Worm (Caenorhabditis elegans) whole organism, L4 larva: ENCODE data around the gene F12F6.1.

Experiments used
- nhr-111 ChIP-seq: fragments of 200-800 bp; sonication (Bioruptor generic); optimal IDR thresholded peaks from 2 replicates; lab custom pipeline; 2018; ENCODE audit warnings: mild to moderate bottlenecking, missing genetic modification characterization, missing compliant biosample characterization
- nhr-237 ChIP-seq: sonication (generic microtip); optimal IDR thresholded peaks from 2 replicates; lab custom pipeline; 2017; ENCODE audit warnings: missing biosample characterization, missing genetic modification characterization
- pha-4 ChIP-seq, 2 experiments: fragments of 150-350 bp in 1 of 2; fragments of 200-800 bp in 1 of 2; sonication (Bioruptor generic) in 1 of 2; IDR thresholded peaks in 1 of 2; optimal IDR thresholded peaks in 1 of 2; 2 replicates each; pipeline versions ENCODE4 v1.3.6 to Lab custom; 2014 to 2022; ENCODE audit warnings: missing genetic modification characterization in 2 of 2, missing genetic modification reagents in 2 of 2, missing biosample characterization in 1 of 2, missing compliant biosample characterization in 1 of 2
- snpc-4 ChIP-seq: fragments of 150-350 bp; optimal IDR thresholded peaks from 2 replicates; lab custom pipeline; 2014; ENCODE audit warnings: missing biosample characterization, missing genetic modification characterization
- ztf-11 ChIP-seq: fragments of 150-350 bp; optimal IDR thresholded peaks from 2 replicates; lab custom pipeline; 2014; ENCODE audit warnings: missing biosample characterization, missing genetic modification characterization

ce11 chrIV:11584853-11585252, 1.1 kb downstream of the F12F6.1 start:
- no peak for TF ChIP-seq nhr-237
- TF ChIP-seq pha-4 (GFP tag; IDR thresholded peaks at IDR 0.05; lab: Robert Waterston, UW) = no peak
- TF ChIP-seq pha-4 (tag; optimal IDR thresholded peaks at IDR 0.05; lab: Kevin White, UChicago) = no peak
- TF ChIP-seq snpc-4 = no peak
- no peak for TF ChIP-seq nhr-111
- TF ChIP-seq ztf-11 = no peak
